Worm (Caenorhabditis elegans): ENCODE measurements around the gene ife-1.

ife-1 gene

DNA sequence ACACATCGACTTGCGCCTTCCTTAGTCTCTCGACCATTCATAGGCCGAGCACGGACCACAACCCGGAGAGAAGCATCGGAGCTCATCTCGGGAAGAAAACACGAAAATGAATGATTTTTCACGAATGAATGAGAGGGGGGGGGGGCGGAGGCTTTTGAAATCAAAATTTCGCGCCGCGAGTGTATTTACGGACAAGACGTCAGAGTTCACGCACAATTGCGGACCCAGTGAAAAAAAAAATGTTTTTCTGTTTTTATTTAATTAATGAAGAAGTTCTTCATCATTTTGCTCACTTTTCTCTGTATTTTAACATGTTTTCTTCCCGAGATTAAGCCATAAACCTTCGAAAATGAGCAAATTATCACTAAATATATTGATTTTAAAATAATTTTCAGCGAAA lies 36.1 kb upstream of the ife-1 start, which contains the start of the genes klp-19 and slc-36.1 (continued):
- TF ChIP-seq unc-130 (GFP tag; optimal IDR thresholded peaks at IDR 0.05) = no peak
- no peak for TF ChIP-seq B0336.3 (GFP tag; IDR thresholded peaks at IDR 0.05)
- TF ChIP-seq Y79H2A.3 (GFP tag; conservative IDR thresholded peaks at IDR 0.05) = no peak
- TF ChIP-seq mcd-1 (GFP tag; IDR thresholded peaks at IDR 0.05) = peak; percentile 62
- peak; percentile 86 for TF ChIP-seq D2030.7 (GFP tag; IDR thresholded peaks at IDR 0.05)
- TF ChIP-seq bed-1 (GFP tag; IDR thresholded peaks at IDR 0.05) = no peak
- TF ChIP-seq snpc-4 (GFP tag; optimal IDR thresholded peaks at IDR 0.05) = no peak
- no peak for TF ChIP-seq snpc-4 (tag; optimal IDR thresholded peaks at IDR 0.05)
- TF ChIP-seq madf-8 (GFP tag; conservative IDR thresholded peaks at IDR 0.05) = peak; percentile 52; the same call in 1 of the 2 replicates
- peak; percentile 47 for TF ChIP-seq rcor-1 (GFP tag; IDR thresholded peaks at IDR 0.05)
- no peak for TF ChIP-seq Y95B8A.8 (GFP tag; IDR thresholded peaks at IDR 0.05)
- TF ChIP-seq snpc-3.4 (tag; optimal IDR thresholded peaks at IDR 0.05) = peak; percentile 51
- TF ChIP-seq efl-1 (GFP tag; optimal IDR thresholded peaks at IDR 0.05) = peak; percentile 88
- TF ChIP-seq cebp-1 (GFP tag; IDR thresholded peaks at IDR 0.05) = no peak
- TF ChIP-seq cebp-1 (tag; optimal IDR thresholded peaks at IDR 0.05) = peak; percentile 41
- TF ChIP-seq athp-1 (tag; optimal IDR thresholded peaks at IDR 0.05) = peak; percentile 53
- peak; percentile 69 for TF ChIP-seq F33H1.4 (GFP tag; IDR thresholded peaks at IDR 0.05)
- no peak for TF ChIP-seq lin-26 (GFP tag; IDR thresholded peaks at IDR 0.05)
- no peak for TF ChIP-seq egl-44 (GFP tag; IDR thresholded peaks at IDR 0.05)
- TF ChIP-seq madf-6 (GFP tag; IDR thresholded peaks at IDR 0.05) = peak; percentile 90
- no peak for TF ChIP-seq nfya-1 (tag; optimal IDR thresholded peaks at IDR 0.05; ENCODE audit: borderline replicate concordance, insufficient read depth)
- TF ChIP-seq mel-28 (tag; optimal IDR thresholded peaks at IDR 0.05; ENCODE audit: borderline replicate concordance) = no peak
- TF ChIP-seq ceh-91 (GFP tag; IDR thresholded peaks at IDR 0.05) = peak; percentile 66
- no peak for TF ChIP-seq ztf-18 (tag; optimal IDR thresholded peaks at IDR 0.05)
- no peak for TF ChIP-seq attf-6 (GFP tag; IDR thresholded peaks at IDR 0.05)

DNA sequence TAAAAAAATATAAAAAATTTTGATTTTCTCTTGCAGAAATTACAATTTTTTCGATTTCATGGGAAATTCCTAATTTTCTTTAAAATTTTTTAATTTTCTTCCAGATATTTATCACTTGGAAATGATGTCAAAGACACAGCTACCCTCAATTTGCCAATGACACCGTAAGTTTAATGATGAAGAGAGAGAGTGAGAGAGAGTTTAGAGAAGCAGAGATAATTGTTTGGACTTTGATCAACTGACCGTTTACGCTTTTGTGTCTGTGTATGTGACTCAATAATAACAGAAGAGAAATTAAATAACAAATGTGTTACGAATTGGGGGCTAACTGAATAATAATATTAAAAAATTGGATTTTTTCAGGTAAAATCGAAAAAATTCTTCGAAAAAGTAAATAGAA lies 32.7 kb upstream of the ife-1 start:
- no peak for TF ChIP-seq repo-1 (tag; optimal IDR thresholded peaks at IDR 0.05)
- TF ChIP-seq attf-5 (GFP tag; optimal IDR thresholded peaks at IDR 0.05) = peak; percentile 27

DNA sequence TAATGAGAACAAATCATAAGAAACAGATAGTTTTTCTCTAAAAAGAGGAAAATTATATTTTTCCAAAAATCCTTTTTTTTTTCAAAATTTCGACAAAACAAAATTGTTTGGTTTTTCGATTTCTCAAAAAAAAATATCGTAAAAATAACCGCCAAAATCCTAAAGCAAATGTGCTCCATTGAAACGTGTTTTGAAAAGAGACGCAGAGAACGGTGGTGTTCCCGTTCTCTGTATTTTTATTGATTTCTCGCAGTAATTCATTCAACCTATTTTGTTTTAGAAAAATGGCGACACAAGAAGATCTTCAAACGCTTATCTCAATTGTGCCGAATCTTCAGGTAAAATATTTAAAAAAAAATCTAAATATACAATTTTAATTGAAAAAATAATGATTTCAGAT lies 29.4 kb upstream of the ife-1 start, which contains the start of gene Y43F4B.10:
TSS of gene Y43F4B.10 (plus strand) at position 281 of the 400 bp plus-strand sequence.
- TF ChIP-seq sea-2 (GFP tag; IDR thresholded peaks at IDR 0.05) = no peak
- peak; percentile 10 for TF ChIP-seq attf-5 (GFP tag; optimal IDR thresholded peaks at IDR 0.05)
- TF ChIP-seq attf-3 (GFP tag; conservative IDR thresholded peaks at IDR 0.05) = no peak

DNA sequence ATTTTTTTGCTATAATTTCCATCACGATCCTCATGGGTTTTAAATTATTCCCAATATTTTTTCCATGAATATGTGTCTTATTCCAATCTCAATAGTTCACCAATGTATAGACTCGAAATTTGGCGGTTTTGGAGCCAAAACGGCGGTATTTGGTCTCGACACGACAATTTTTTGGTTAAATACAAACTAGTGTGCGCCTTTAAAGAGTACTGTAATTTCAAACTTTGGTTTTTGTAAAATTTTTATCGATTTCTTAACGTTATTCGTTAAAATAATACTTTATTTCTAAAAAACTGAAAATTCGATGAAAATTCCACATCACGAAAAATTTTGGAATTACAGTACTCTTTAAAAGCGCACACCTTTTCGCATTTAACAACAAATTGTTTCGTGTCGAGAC lies 28.6 kb upstream of the ife-1 start:
- no peak for TF ChIP-seq hrde-1 (tag; optimal IDR thresholded peaks at IDR 0.05; ENCODE audit: borderline replicate concordance)
- TF ChIP-seq cebp-1 (GFP tag; IDR thresholded peaks at IDR 0.05) = no peak
- no peak for TF ChIP-seq cebp-1 (tag; optimal IDR thresholded peaks at IDR 0.05)
- TF ChIP-seq mel-28 (tag; optimal IDR thresholded peaks at IDR 0.05; ENCODE audit: borderline replicate concordance) = no peak
- TF ChIP-seq F37B4.10 (GFP tag; IDR thresholded peaks at IDR 0.05) = no peak
- TF ChIP-seq hsf-1 (GFP tag; IDR thresholded peaks at IDR 0.05) = no peak
- TF ChIP-seq nfyb-1 (GFP tag; IDR thresholded peaks at IDR 0.05) = no peak
- TF ChIP-seq xnd-1 (tag; optimal IDR thresholded peaks at IDR 0.05) = no peak
- TF ChIP-seq F33H1.4 (GFP tag; IDR thresholded peaks at IDR 0.05) = peak; percentile 48
- peak; percentile 56 for TF ChIP-seq lsl-1 (GFP tag; optimal IDR thresholded peaks at IDR 0.05)
- TF ChIP-seq madf-6 (GFP tag; IDR thresholded peaks at IDR 0.05) = peak; percentile 50
- TF ChIP-seq sdz-38 (tag; optimal IDR thresholded peaks at IDR 0.05) = no peak
- TF ChIP-seq efl-1 (GFP tag; optimal IDR thresholded peaks at IDR 0.05) = no peak
- TF ChIP-seq hmg-20 (GFP tag; IDR thresholded peaks at IDR 0.05) = no peak
- TF ChIP-seq Y56A3A.18 (GFP tag; IDR thresholded peaks at IDR 0.05) = no peak
- TF ChIP-seq sea-2 (GFP tag; IDR thresholded peaks at IDR 0.05) = no peak
- TF ChIP-seq atf-7 (tag; optimal IDR thresholded peaks at IDR 0.05) = no peak
- TF ChIP-seq him-1 (tag; optimal IDR thresholded peaks at IDR 0.05) = no peak
- TF ChIP-seq ztf-6 (GFP tag; IDR thresholded peaks at IDR 0.05) = no peak
